Worm (Caenorhabditis elegans): Measurements from ENCODE around the gene K11H12.9.

DNA sequence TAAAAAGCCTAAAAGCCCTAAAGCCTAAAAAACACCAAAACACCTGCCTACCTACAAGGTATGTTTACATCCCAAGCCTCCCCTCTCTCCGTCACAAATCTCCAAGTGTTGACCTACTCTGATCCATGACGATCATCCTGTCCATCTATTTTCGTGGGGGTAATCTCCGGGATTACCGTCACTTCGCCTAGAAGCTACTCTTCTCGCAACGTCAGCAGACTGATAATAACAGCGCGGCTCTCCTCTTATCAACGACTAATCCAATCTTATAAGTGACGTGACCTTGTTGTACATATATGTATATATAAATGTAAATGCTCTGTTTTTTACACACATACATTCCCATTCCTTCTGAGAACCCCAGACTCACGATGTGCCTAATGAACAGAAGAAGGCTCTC, 1.1 kb upstream of the K11H12.9 start:
- no peak for TF ChIP-seq Y22D7AL.16 (tag; optimal IDR thresholded peaks at IDR 0.05)
- TF ChIP-seq hlh-8 (tag; optimal IDR thresholded peaks at IDR 0.05), result no peak
- no peak for TF ChIP-seq eyg-1 (tag; optimal IDR thresholded peaks at IDR 0.05)
- TF ChIP-seq odd-2 (tag; optimal IDR thresholded peaks at IDR 0.05), result no peak
